Fruit fly (Drosophila melanogaster) Kc167 (cell line): ENCODE data around the gene CG10562.

Experiments
- h ChIP-seq: fragments of >200 bp; optimal IDR thresholded peaks from 3 replicates; lab custom pipeline; 2018; ENCODE audit warnings: missing external identifiers
- insv ChIP-seq: fragments of >200 bp; optimal IDR thresholded peaks from 3 replicates; lab custom pipeline; 2018; ENCODE audit warnings: missing external identifiers

- no peak for TF ChIP-seq h (lab: Kevin White, UChicago)
- no peak for TF ChIP-seq insv (lab: Kevin White, UChicago)
These were observed 18.6 kb downstream of the CG10562 start, which contains the start of gene CG31436 for dm6 chr3R:25303857-25304440.
